Fruit fly (Drosophila melanogaster) whole organism, wandering third instar larva: ENCODE results near the gene REPTOR-BP.

ENCODE experiments used
- CG9705 ChIP-seq: fragments of 200-800 bp; sonication (Bioruptor generic); optimal IDR thresholded peaks from 2 replicates; lab custom pipeline; 2018; ENCODE audit warnings: missing biosample characterization, mild to moderate bottlenecking, missing genetic modification characterization
- Dif ChIP-seq: fragments of 200-275, 200-300 bp; sonication (Bioruptor generic); optimal IDR thresholded peaks from 2 replicates; lab custom pipeline; 2018; ENCODE audit warnings: missing biosample characterization, missing genetic modification characterization; ENCODE audit not compliant: partially characterized antibody
- GATAd ChIP-seq: sonication (Bioruptor generic); optimal IDR thresholded peaks from 2 replicates; lab custom pipeline; 2016; ENCODE audit warnings: missing biosample characterization, missing genetic modification characterization
- HLH106 ChIP-seq: fragments of 200-800 bp; optimal IDR thresholded peaks from 3 replicates; lab custom pipeline; 2019; ENCODE audit warnings: missing biosample characterization, mild to moderate bottlenecking, missing genetic modification characterization, moderate library complexity
- Hnf4 ChIP-seq: fragments of 200-800 bp; sonication (Bioruptor generic); optimal IDR thresholded peaks from 2 replicates; lab custom pipeline; 2016; ENCODE audit warnings: missing biosample characterization, mild to moderate bottlenecking, missing genetic modification characterization
- Hr78 ChIP-seq: fragments of >200 bp; optimal IDR thresholded peaks from 2 replicates; lab custom pipeline; 2017; ENCODE audit warnings: missing biosample characterization, missing genetic modification characterization
- Hr83 ChIP-seq: fragments of 200-300 bp; sonication (Bioruptor generic); optimal IDR thresholded peaks from 2 replicates; lab custom pipeline; 2016; ENCODE audit warnings: missing biosample characterization, mild to moderate bottlenecking, missing genetic modification characterization, moderate library complexity; ENCODE audit not compliant: poor library complexity, severe bottlenecking
- Jra ChIP-seq: sonication (Bioruptor generic); optimal IDR thresholded peaks from 2 replicates; lab custom pipeline; 2016; ENCODE audit warnings: missing biosample characterization, missing genetic modification characterization
- Mio ChIP-seq: sonication (Bioruptor generic); optimal IDR thresholded peaks from 2 replicates; lab custom pipeline; 2016; ENCODE audit warnings: missing biosample characterization, missing genetic modification characterization
- N ChIP-seq: fragments of >200 bp; optimal IDR thresholded peaks from 2 replicates; lab custom pipeline; 2018; ENCODE audit warnings: missing biosample characterization, missing external identifiers, missing genetic modification characterization
- OdsH ChIP-seq: fragments of 200-800 bp; sonication (Bioruptor generic); optimal IDR thresholded peaks from 2 replicates; lab custom pipeline; 2016; ENCODE audit warnings: missing biosample characterization, mild to moderate bottlenecking, missing genetic modification characterization
- Rel ChIP-seq, 2 experiments: fragments of 200-800 bp; sonication (Bioruptor generic) in 1 of 2; optimal IDR thresholded peaks; 2 replicates in 1 of 2; 3 replicates in 1 of 2; lab custom pipeline; 2016 to 2019; ENCODE audit warnings: mild to moderate bottlenecking in 2 of 2, missing biosample characterization in 2 of 2, missing genetic modification characterization in 2 of 2, moderate library complexity in 1 of 2
- Sp1 ChIP-seq: fragments of 200-800 bp; sonication (Bioruptor generic); optimal IDR thresholded peaks from 3 replicates; lab custom pipeline; 2019; ENCODE audit warnings: missing biosample characterization, mild to moderate bottlenecking, missing genetic modification characterization, moderate library complexity
- brk ChIP-seq: fragments of 200-800 bp; sonication (Bioruptor generic); optimal IDR thresholded peaks from 2 replicates; lab custom pipeline; 2016; ENCODE audit warnings: missing biosample characterization, mild to moderate bottlenecking, missing genetic modification characterization
- dl ChIP-seq, 2 experiments: fragments of 175-275, 200-275 bp in 1 of 2; fragments of 200-275 bp in 1 of 2; sonication (Bioruptor generic); optimal IDR thresholded peaks; lab custom pipeline; 2018; ENCODE audit warnings: mild to moderate bottlenecking in 2 of 2, missing biosample characterization in 2 of 2, missing genetic modification characterization in 2 of 2, moderate library complexity in 2 of 2; ENCODE audit not compliant: partially characterized antibody in 2 of 2, insufficient read depth in 1 of 2
- dsf ChIP-seq: sonication (Bioruptor generic); optimal IDR thresholded peaks from 2 replicates; lab custom pipeline; 2016; ENCODE audit warnings: missing biosample characterization, missing genetic modification characterization, borderline replicate concordance
- ey ChIP-seq: fragments of 200-800 bp; sonication (Bioruptor generic); optimal IDR thresholded peaks from 2 replicates; lab custom pipeline; 2016; ENCODE audit warnings: missing biosample characterization, missing genetic modification characterization
- foxo ChIP-seq, 2 experiments: fragments of 200-800 bp; sonication (Bioruptor generic); optimal IDR thresholded peaks; 2 replicates in 1 of 2; 3 replicates in 1 of 2; lab custom pipeline; 2016 to 2017; ENCODE audit warnings: missing biosample characterization in 2 of 2, missing genetic modification characterization in 2 of 2
- fru ChIP-seq: fragments of 200-800 bp; sonication (Bioruptor generic); optimal IDR thresholded peaks from 3 replicates; lab custom pipeline; 2016; ENCODE audit warnings: missing biosample characterization, mild to moderate bottlenecking, missing genetic modification characterization
- h ChIP-seq: fragments of 200-800 bp; sonication (Bioruptor generic); optimal IDR thresholded peaks from 3 replicates; lab custom pipeline; 2016; ENCODE audit warnings: missing biosample characterization, mild to moderate bottlenecking, missing genetic modification characterization
- jim ChIP-seq: fragments of 175-275, 200-325 bp; sonication (Bioruptor generic); optimal IDR thresholded peaks from 2 replicates; lab custom pipeline; 2016; ENCODE audit warnings: missing biosample characterization, mild to moderate bottlenecking, missing genetic modification characterization
- pan ChIP-seq: fragments of >200 bp; optimal IDR thresholded peaks from 2 replicates; lab custom pipeline; 2017
- psq ChIP-seq: fragments of 200-800 bp; sonication (Bioruptor generic); optimal IDR thresholded peaks from 3 replicates; lab custom pipeline; 2017; ENCODE audit warnings: missing biosample characterization, mild to moderate bottlenecking, missing genetic modification characterization, moderate library complexity
- rgr ChIP-seq: fragments of 200-800 bp; sonication (Bioruptor generic); optimal IDR thresholded peaks from 3 replicates; lab custom pipeline; 2016; ENCODE audit warnings: missing biosample characterization, mild to moderate bottlenecking, missing genetic modification characterization
- sage ChIP-seq: fragments of 200-800 bp; sonication (Bioruptor generic); optimal IDR thresholded peaks from 2 replicates; lab custom pipeline; 2016; ENCODE audit warnings: missing biosample characterization, mild to moderate bottlenecking, missing genetic modification characterization
- tai ChIP-seq: sonication (Bioruptor generic); optimal IDR thresholded peaks from 2 replicates; lab custom pipeline; 2016; ENCODE audit warnings: missing biosample characterization, missing genetic modification characterization
- usp ChIP-seq: fragments of >200 bp; optimal IDR thresholded peaks from 2 replicates; lab custom pipeline; 2017; ENCODE audit warnings: missing biosample characterization, missing genetic modification characterization
- woc ChIP-seq: sonication (Bioruptor generic); optimal IDR thresholded peaks from 2 replicates; lab custom pipeline; 2016; ENCODE audit warnings: missing biosample characterization, mild to moderate bottlenecking, missing genetic modification characterization

REPTOR-BP gene

DNA sequence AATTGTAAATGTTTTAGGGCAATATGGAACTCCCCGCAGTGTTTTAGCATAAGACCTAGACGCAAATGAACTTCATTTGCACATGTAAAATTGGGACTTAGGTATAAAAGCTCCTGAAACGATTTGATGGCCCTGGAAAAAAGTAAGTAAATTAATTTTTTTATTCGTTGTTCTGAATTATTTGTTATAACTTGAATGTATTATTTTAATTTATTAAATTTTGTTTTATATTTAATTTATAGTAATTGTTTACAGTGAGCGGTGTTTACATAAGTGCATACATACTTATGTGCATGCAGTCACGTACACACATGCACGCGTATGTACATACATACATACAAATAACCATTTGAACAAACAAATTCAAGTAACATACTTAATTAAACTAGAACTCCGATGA, 12.5 kb downstream of the REPTOR-BP start:
- TF ChIP-seq usp (GFP tag; lab: Kevin White, UChicago) (no peak), fru (GFP tag; lab: Kevin White, UChicago) (no peak), brk (GFP tag; lab: Kevin White, UChicago) (no peak), Hr78 (GFP tag; lab: Kevin White, UChicago) (no peak), CG9705 (GFP tag; lab: Kevin White, UChicago) (no peak), psq (GFP tag; lab: Kevin White, UChicago) (peak; percentile 18)

DNA sequence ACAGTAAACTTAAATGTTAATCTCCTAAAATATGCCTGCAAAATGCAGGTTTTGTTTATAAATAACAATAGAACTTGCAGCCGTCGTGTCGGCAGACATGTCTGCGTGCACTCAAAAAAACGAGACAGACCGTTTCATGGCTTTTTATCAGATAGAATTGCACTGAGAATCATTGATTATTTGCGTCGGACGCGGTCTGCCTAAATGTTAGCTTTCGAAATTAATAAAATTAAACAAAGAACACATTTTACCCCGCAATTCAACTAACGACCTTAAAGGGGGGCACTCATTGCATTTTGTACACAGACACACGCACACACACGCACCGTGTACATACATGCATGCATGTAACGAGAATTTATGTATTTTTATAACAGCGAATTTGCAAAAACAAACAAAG, 12.9 kb downstream of the REPTOR-BP start:
- TF ChIP-seq Hnf4 (GFP tag; lab: Kevin White, UChicago), result peak; percentile 58
- TF ChIP-seq h (GFP tag; lab: Kevin White, UChicago), result no peak
- no peak for TF ChIP-seq Dif
- peak; percentile 60 for TF ChIP-seq OdsH (GFP tag; lab: Kevin White, UChicago)
- peak; percentile 66 for TF ChIP-seq ey (GFP tag; lab: Kevin White, UChicago)
- peak; percentile 14 to 54 for TF ChIP-seq foxo (GFP tag; optimal IDR thresholded peaks at IDR 0.05; lab: Kevin White, UChicago)
- TF ChIP-seq tai (GFP tag; lab: Kevin White, UChicago), result peak; percentile 52
- TF ChIP-seq sage (GFP tag; lab: Kevin White, UChicago), result no peak
- TF ChIP-seq woc (GFP tag; lab: Kevin White, UChicago), result no peak
- peak; percentile 9 for TF ChIP-seq N
- no peak for TF ChIP-seq GATAd (GFP tag; lab: Kevin White, UChicago)
- peak; percentile 33 for TF ChIP-seq psq (GFP tag; lab: Kevin White, UChicago)
- no peak for TF ChIP-seq rgr (GFP tag; lab: Kevin White, UChicago)
- peak; percentile 40 for TF ChIP-seq Jra
- TF ChIP-seq dl (GFP tag; optimal IDR thresholded peaks at IDR 0.05; lab: Kevin White, UChicago; ENCODE audit: insufficient read depth in 1 of 2, partially characterized antibody in 2 of 2), result no peak

DNA sequence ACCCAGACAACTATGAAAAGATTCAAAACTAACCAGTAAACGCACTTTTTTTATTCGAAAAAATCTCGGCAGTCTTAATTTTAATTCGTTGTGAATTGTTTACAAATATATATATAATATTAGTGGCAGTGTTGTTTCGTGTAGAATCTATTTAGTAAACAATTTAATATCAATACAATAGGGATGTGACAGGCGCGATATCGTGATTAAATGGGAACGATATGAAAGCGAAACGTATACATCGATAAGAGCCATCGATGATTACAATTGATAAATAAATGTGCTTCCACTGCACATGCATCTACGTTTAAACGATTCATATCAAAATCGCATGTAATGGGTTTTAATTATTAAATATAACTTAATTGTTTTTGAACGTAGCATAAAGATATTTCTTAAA, 13.4 kb downstream of the REPTOR-BP start:
- TF ChIP-seq Hr83, result peak; percentile 74
- peak; percentile 27 for TF ChIP-seq woc (GFP tag; lab: Kevin White, UChicago)
- TF ChIP-seq HLH106 (tag; lab: Kevin White, UChicago), result no peak
- peak; percentile 12 for TF ChIP-seq brk (GFP tag; lab: Kevin White, UChicago)

DNA sequence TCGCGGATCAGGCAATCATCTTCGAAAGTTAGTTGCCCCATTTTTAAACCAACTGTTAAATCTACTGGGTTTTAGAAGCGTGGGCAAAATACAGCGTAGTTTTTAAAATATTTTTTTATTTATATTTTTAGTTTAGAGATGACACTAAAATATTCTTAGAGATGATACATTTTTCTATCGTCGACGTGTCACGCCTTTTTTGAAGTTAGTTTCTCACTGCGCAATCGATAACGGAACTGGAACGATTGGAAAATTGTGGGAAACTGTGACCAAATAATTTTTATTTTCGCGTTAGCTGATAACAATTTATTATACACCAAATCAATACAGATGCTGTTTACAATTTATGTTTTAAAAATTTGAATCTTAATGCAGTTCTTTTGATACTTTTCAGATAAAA, 14.7 kb downstream of the REPTOR-BP start, which contains the start of gene Utx:
TSS of gene Utx (minus strand) at position 154 of the 400 bp plus-strand sequence.
- TF ChIP-seq Sp1 (GFP tag; lab: Kevin White, UChicago), result no peak
- no peak for TF ChIP-seq h (GFP tag; lab: Kevin White, UChicago)
- TF ChIP-seq dsf (GFP tag; lab: Kevin White, UChicago), result no peak
- TF ChIP-seq Mio (GFP tag; lab: Kevin White, UChicago), result no peak
- TF ChIP-seq usp (GFP tag; lab: Kevin White, UChicago), result no peak
- peak; percentile 23 for TF ChIP-seq Hr83
- no peak for TF ChIP-seq Rel (GFP tag; optimal IDR thresholded peaks at IDR 0.05; lab: Kevin White, UChicago)
- TF ChIP-seq Rel (tag; optimal IDR thresholded peaks at IDR 0.05; lab: Kevin White, UChicago), result no peak
- TF ChIP-seq dl (GFP tag; optimal IDR thresholded peaks at IDR 0.05; lab: Kevin White, UChicago; ENCODE audit: insufficient read depth in 1 of 2, partially characterized antibody in 2 of 2), result no peak
- TF ChIP-seq N, result no peak
- TF ChIP-seq sage (GFP tag; lab: Kevin White, UChicago), result no peak
- no peak for TF ChIP-seq psq (GFP tag; lab: Kevin White, UChicago)
- no peak for TF ChIP-seq jim
- peak; percentile 71 for TF ChIP-seq woc (GFP tag; lab: Kevin White, UChicago)
- no peak for TF ChIP-seq tai (GFP tag; lab: Kevin White, UChicago)
- TF ChIP-seq pan, result no peak

DNA sequence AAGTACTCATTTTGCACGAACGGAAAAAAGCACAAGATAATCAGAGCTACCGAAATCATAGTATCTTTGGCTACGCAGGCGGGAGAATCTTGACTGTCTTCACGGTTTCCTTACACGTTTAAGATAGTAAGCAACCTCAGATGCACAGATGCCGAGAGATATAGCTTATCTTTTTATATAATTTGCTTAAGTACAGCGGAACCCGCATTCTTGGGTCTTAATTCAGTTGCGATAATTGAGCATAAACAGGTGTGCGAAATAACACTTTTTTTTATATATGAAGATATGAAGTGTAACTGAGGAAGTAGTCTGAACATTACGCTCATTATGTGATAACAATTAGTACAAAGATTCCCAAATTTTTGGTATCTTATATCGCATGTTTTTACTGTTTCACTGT, 16.8 kb downstream of the REPTOR-BP start, which contains the start of gene CG34043:
TSS of gene CG34043 (minus strand) at position 101 of the 400 bp plus-strand sequence.
- no peak for TF ChIP-seq Rel (GFP tag; optimal IDR thresholded peaks at IDR 0.05; lab: Kevin White, UChicago)
- TF ChIP-seq Rel (tag; optimal IDR thresholded peaks at IDR 0.05; lab: Kevin White, UChicago), result no peak
- TF ChIP-seq N, result no peak
- TF ChIP-seq GATAd (GFP tag; lab: Kevin White, UChicago), result no peak
- TF ChIP-seq Jra, result no peak
- TF ChIP-seq HLH106 (tag; lab: Kevin White, UChicago), result no peak
